Fruit fly (Drosophila melanogaster) whole organism, prepupa: ENCODE results near the gene Mcm6.

ENCODE experiments used
- Blimp-1 ChIP-seq: fragments of 200-800 bp; sonication (Bioruptor generic); optimal IDR thresholded peaks from 3 replicates; lab custom pipeline; 2017; ENCODE audit warnings: missing biosample characterization, missing genetic modification characterization, mild to moderate bottlenecking, moderate library complexity, missing genetic modification reagents
- CG10631 ChIP-seq: fragments of 200-800 bp; sonication (Bioruptor generic); optimal IDR thresholded peaks from 2 replicates; lab custom pipeline; 2016; ENCODE audit warnings: missing biosample characterization, missing genetic modification characterization
- CG10669 ChIP-seq: fragments of 200-800 bp; sonication (Bioruptor generic); optimal IDR thresholded peaks from 3 replicates; lab custom pipeline; 2018; ENCODE audit warnings: missing biosample characterization, mild to moderate bottlenecking, missing genetic modification characterization, moderate library complexity
- CG11294 ChIP-seq: fragments of 200-800 bp; sonication (Bioruptor generic); IDR thresholded peaks from 2 replicates; pipeline ENCODE4 v1.3.6; 2022; ENCODE audit warnings: missing biosample characterization, missing genetic modification characterization
- CG11762 ChIP-seq: fragments of 200-800 bp; sonication (Bioruptor generic); optimal IDR thresholded peaks from 3 replicates; lab custom pipeline; 2016; ENCODE audit warnings: missing biosample characterization, missing genetic modification characterization; ENCODE audit not compliant: insufficient read depth
- CG11902 ChIP-seq: fragments of 200-800 bp; sonication (Bioruptor generic); optimal IDR thresholded peaks from 3 replicates; lab custom pipeline; 2016; ENCODE audit warnings: missing biosample characterization, missing genetic modification characterization
- CG15336 ChIP-seq: fragments of 200-800 bp; sonication (Bioruptor generic); IDR thresholded peaks from 2 replicates; pipeline ENCODE4 v1.3.6; 2022; ENCODE audit warnings: missing biosample characterization, missing genetic modification characterization
- CG1621 ChIP-seq: fragments of 200-800 bp; sonication (Bioruptor generic); optimal IDR thresholded peaks from 3 replicates; lab custom pipeline; 2018; ENCODE audit warnings: missing biosample characterization, mild to moderate bottlenecking, missing genetic modification characterization
- CG16779 ChIP-seq: fragments of 200-800 bp; sonication (Bioruptor generic); optimal IDR thresholded peaks from 3 replicates; lab custom pipeline; 2017; ENCODE audit warnings: missing biosample characterization, mild to moderate bottlenecking, missing genetic modification characterization
- CG3032 ChIP-seq: fragments of 200-800 bp; optimal IDR thresholded peaks from 2 replicates; lab custom pipeline; 2019; ENCODE audit warnings: missing biosample characterization, mild to moderate bottlenecking, missing genetic modification characterization, moderate library complexity
- CG31627 ChIP-seq: fragments of 200-800 bp; sonication (Bioruptor generic); optimal IDR thresholded peaks from 3 replicates; lab custom pipeline; 2016; ENCODE audit warnings: missing biosample characterization, missing genetic modification characterization
- CG32006 ChIP-seq: fragments of 200-800 bp; sonication (Bioruptor generic); optimal IDR thresholded peaks from 3 replicates; lab custom pipeline; 2017; ENCODE audit warnings: missing biosample characterization, mild to moderate bottlenecking, missing genetic modification characterization
- CG34406 ChIP-seq: fragments of 200-800 bp; sonication (Bioruptor generic); optimal IDR thresholded peaks from 3 replicates; lab custom pipeline; 2016; ENCODE audit warnings: missing biosample characterization, missing genetic modification characterization
- CG4318 ChIP-seq: fragments of 200-800 bp; sonication (Bioruptor generic); optimal IDR thresholded peaks from 3 replicates; lab custom pipeline; 2017; ENCODE audit warnings: missing biosample characterization, mild to moderate bottlenecking, missing genetic modification characterization
- CG6276 ChIP-seq: fragments of 200-800 bp; sonication (Bioruptor generic); optimal IDR thresholded peaks from 2 replicates; lab custom pipeline; 2017; ENCODE audit warnings: missing biosample characterization, mild to moderate bottlenecking, missing genetic modification characterization
- CG6792 ChIP-seq: fragments of 200-800 bp; sonication (Bioruptor generic); optimal IDR thresholded peaks from 3 replicates; lab custom pipeline; 2016; ENCODE audit warnings: missing biosample characterization, missing genetic modification characterization
- CG6808 ChIP-seq: fragments of 200-800 bp; sonication (Bioruptor generic); optimal IDR thresholded peaks from 3 replicates; lab custom pipeline; 2017; ENCODE audit warnings: missing biosample characterization, missing genetic modification characterization, mild to moderate bottlenecking, moderate library complexity, missing genetic modification reagents
- CG6854 ChIP-seq: fragments of 200-800 bp; sonication (Bioruptor generic); optimal IDR thresholded peaks from 2 replicates; lab custom pipeline; 2017; ENCODE audit warnings: missing biosample characterization, mild to moderate bottlenecking, missing genetic modification characterization
- CG7368 ChIP-seq: fragments of 200-800 bp; sonication (Bioruptor generic); optimal IDR thresholded peaks from 3 replicates; lab custom pipeline; 2016; ENCODE audit warnings: missing biosample characterization, missing genetic modification characterization
- CG8119 ChIP-seq: fragments of 200-800 bp; sonication (Bioruptor generic); IDR thresholded peaks from 3 replicates; pipeline ENCODE4 v1.3.6; 2022; ENCODE audit warnings: missing biosample characterization, missing genetic modification characterization
- CG8632 ChIP-seq: fragments of 200-800 bp; sonication (Bioruptor generic); optimal IDR thresholded peaks from 3 replicates; lab custom pipeline; 2016; ENCODE audit warnings: missing biosample characterization, missing genetic modification characterization
- Eip75B ChIP-seq: fragments of 200-800 bp; sonication (Bioruptor generic); optimal IDR thresholded peaks from 3 replicates; lab custom pipeline; 2016; ENCODE audit warnings: missing biosample characterization, missing genetic modification characterization
- Eip78C ChIP-seq: fragments of 200-800 bp; sonication (Bioruptor generic); peaks from one replicate; lab custom pipeline; 2016; ENCODE audit warnings: missing biosample characterization, missing genetic modification characterization
- Eip93F ChIP-seq: fragments of 200-800 bp; sonication (Bioruptor generic); optimal IDR thresholded peaks from 2 replicates; lab custom pipeline; 2016; ENCODE audit warnings: missing biosample characterization, mild to moderate bottlenecking, missing genetic modification characterization
- Ets21C ChIP-seq: fragments of 200-800 bp; sonication (Bioruptor generic); optimal IDR thresholded peaks from 3 replicates; lab custom pipeline; 2016; ENCODE audit warnings: missing biosample characterization, missing genetic modification characterization
- Ets96B ChIP-seq: fragments of 200-800 bp; optimal IDR thresholded peaks from 2 replicates; lab custom pipeline; 2019; ENCODE audit warnings: missing biosample characterization, mild to moderate bottlenecking, missing genetic modification characterization, moderate library complexity
- Gug ChIP-seq: fragments of 200-800 bp; sonication (Bioruptor generic); IDR thresholded peaks from 2 replicates; pipeline ENCODE4 v1.3.6; 2022; ENCODE audit warnings: missing biosample characterization, missing genetic modification characterization
- Hr38 ChIP-seq: sonication (Bioruptor generic); optimal IDR thresholded peaks from 2 replicates; lab custom pipeline; 2016; ENCODE audit warnings: missing biosample characterization, missing genetic modification characterization
- Hr39 ChIP-seq: fragments of 200-800 bp; sonication (Bioruptor generic); optimal IDR thresholded peaks from 2 replicates; lab custom pipeline; 2016; ENCODE audit warnings: missing biosample characterization, missing genetic modification characterization
- Hr4 ChIP-seq: fragments of 200-800 bp; sonication (Bioruptor generic); optimal IDR thresholded peaks from 3 replicates; lab custom pipeline; 2016; ENCODE audit warnings: missing biosample characterization, missing genetic modification characterization
- Met ChIP-seq: fragments of 200-800 bp; sonication (Bioruptor generic); optimal IDR thresholded peaks from 3 replicates; lab custom pipeline; 2016; ENCODE audit warnings: missing biosample characterization, missing genetic modification characterization
- OdsH ChIP-seq: fragments of 200-800 bp; sonication (Bioruptor generic); optimal IDR thresholded peaks from 3 replicates; lab custom pipeline; 2016; ENCODE audit warnings: missing biosample characterization, missing genetic modification characterization
- Sox102F ChIP-seq: fragments of 200-800 bp; sonication (Bioruptor generic); optimal IDR thresholded peaks from 2 replicates; lab custom pipeline; 2016; ENCODE audit warnings: missing biosample characterization, mild to moderate bottlenecking, missing genetic modification characterization
- Sox14 ChIP-seq: fragments of 200-800 bp; sonication (Bioruptor generic); optimal IDR thresholded peaks from 3 replicates; lab custom pipeline; 2016; ENCODE audit warnings: missing biosample characterization, missing genetic modification characterization
- acj6 ChIP-seq: fragments of 200-800 bp; sonication (Bioruptor generic); optimal IDR thresholded peaks from 3 replicates; lab custom pipeline; 2016; ENCODE audit warnings: missing biosample characterization, missing genetic modification characterization
- cyc ChIP-seq: fragments of 200-800 bp; sonication (Bioruptor generic); optimal IDR thresholded peaks from 3 replicates; lab custom pipeline; 2016; ENCODE audit warnings: missing biosample characterization, missing genetic modification characterization
- dac ChIP-seq: fragments of 200-800 bp; sonication (Bioruptor generic); optimal IDR thresholded peaks from 2 replicates; lab custom pipeline; 2017; ENCODE audit warnings: missing biosample characterization, mild to moderate bottlenecking, missing genetic modification characterization
- eg ChIP-seq: fragments of 200-800 bp; sonication (Bioruptor generic); IDR thresholded peaks from 3 replicates; pipeline ENCODE4 v1.3.6; 2022; ENCODE audit warnings: missing biosample characterization, missing genetic modification characterization
- esn ChIP-seq: fragments of 200-800 bp; sonication (Bioruptor generic); optimal IDR thresholded peaks from 2 replicates; lab custom pipeline; 2016; ENCODE audit warnings: missing biosample characterization, mild to moderate bottlenecking, missing genetic modification characterization, moderate library complexity
- fd59A ChIP-seq: fragments of 200-800 bp; sonication (Bioruptor generic); optimal IDR thresholded peaks from 2 replicates; lab custom pipeline; 2017; ENCODE audit warnings: missing biosample characterization, mild to moderate bottlenecking, missing genetic modification characterization, missing genetic modification reagents
- fd85E ChIP-seq: fragments of 200-800 bp; sonication (Bioruptor generic); optimal IDR thresholded peaks from 3 replicates; lab custom pipeline; 2016; ENCODE audit warnings: missing biosample characterization, missing genetic modification characterization
- fkh ChIP-seq: fragments of 200-800 bp; sonication (Bioruptor generic); optimal IDR thresholded peaks from 3 replicates; lab custom pipeline; 2017; ENCODE audit warnings: missing biosample characterization, mild to moderate bottlenecking, missing genetic modification characterization, moderate library complexity
- net ChIP-seq: fragments of 200-800 bp; sonication (Bioruptor generic); optimal IDR thresholded peaks from 3 replicates; lab custom pipeline; 2016; ENCODE audit warnings: missing biosample characterization, missing genetic modification characterization
- pdm3 ChIP-seq: fragments of 200-800 bp; sonication (Bioruptor generic); optimal IDR thresholded peaks from 3 replicates; lab custom pipeline; 2016; ENCODE audit warnings: missing biosample characterization, missing genetic modification characterization
- salr ChIP-seq, 2 experiments: fragments of 200-800 bp; sonication (Bioruptor generic); optimal IDR thresholded peaks; 3 replicates each; lab custom pipeline; 2016 to 2018; ENCODE audit warnings: missing biosample characterization in 2 of 2, missing genetic modification characterization in 2 of 2, mild to moderate bottlenecking in 1 of 2
- spab ChIP-seq: fragments of 200-800 bp; sonication (Bioruptor generic); optimal IDR thresholded peaks from 2 replicates; lab custom pipeline; 2017; ENCODE audit warnings: missing biosample characterization, mild to moderate bottlenecking, missing genetic modification characterization, missing genetic modification reagents
- ss ChIP-seq, 2 experiments: fragments of 200-800 bp; sonication (Bioruptor generic); optimal IDR thresholded peaks; 2 replicates in 1 of 2; 3 replicates in 1 of 2; lab custom pipeline; 2017 to 2018; ENCODE audit warnings: mild to moderate bottlenecking in 2 of 2, missing biosample characterization in 2 of 2, missing genetic modification characterization in 2 of 2, moderate library complexity in 1 of 2
- topi ChIP-seq: fragments of 200-800 bp; sonication (Bioruptor generic); optimal IDR thresholded peaks from 3 replicates; lab custom pipeline; 2016; ENCODE audit warnings: missing biosample characterization, missing genetic modification characterization
- vri ChIP-seq: fragments of 200-800 bp; sonication (Bioruptor generic); optimal IDR thresholded peaks from 3 replicates; lab custom pipeline; 2016; ENCODE audit warnings: missing biosample characterization, mild to moderate bottlenecking, missing genetic modification characterization

Mcm6 gene

dm6 chrX:6703237-6703636 lies 29.1 kb downstream of the Mcm6 start:
- TF ChIP-seq CG10631 (peak; percentile 23), fd59A (GFP tag; lab: Kevin White, UChicago) (peak; percentile 35), CG11294 (no peak), Met (GFP tag; lab: Kevin White, UChicago) (no peak), Hr38 (GFP tag; lab: Kevin White, UChicago) (no peak), CG15336 (GFP tag; lab: Robert Waterston, UW) (0 out of 2 replicates have a peak, but pooled peaks have one; percentile 20), CG8632 (GFP tag; lab: Kevin White, UChicago) (no peak), pdm3 (GFP tag; lab: Kevin White, UChicago) (peak; percentile 39), Sox14 (GFP tag; lab: Kevin White, UChicago) (peak; percentile 11), esn (GFP tag; lab: Kevin White, UChicago) (no peak), Ets96B (tag; lab: Kevin White, UChicago) (peak; percentile 18), CG1621 (tag; lab: Kevin White, UChicago) (no peak), CG11902 (GFP tag; lab: Kevin White, UChicago) (no peak), vri (no peak), salr (GFP tag; optimal IDR thresholded peaks at IDR 0.05; lab: Kevin White, UChicago) (peak in 1 of 2 experiments; percentile 36), CG4318 (peak; percentile 28), Ets21C (GFP tag; lab: Kevin White, UChicago) (no peak), CG31627 (GFP tag; lab: Kevin White, UChicago) (no peak), Eip75B (GFP tag; lab: Kevin White, UChicago) (peak; percentile 12), acj6 (GFP tag; lab: Kevin White, UChicago) (peak; percentile 12), CG3032 (peak; percentile 29), Hr39 (GFP tag; lab: Kevin White, UChicago) (no peak), CG34406 (GFP tag; lab: Kevin White, UChicago) (no peak), Eip78C (peak; percentile 67), Gug (GFP tag; lab: Robert Waterston, UW) (0 out of 2 replicates have a peak, but pooled peaks have one; percentile 10), CG32006 (peak; percentile 57), CG8119 (GFP tag; lab: Robert Waterston, UW) (peak; percentile 27; the same call in 1 of the 3 replicates), Blimp-1 (no peak), OdsH (GFP tag; lab: Kevin White, UChicago) (peak; percentile 11), CG6854 (no peak), CG7368 (GFP tag; lab: Kevin White, UChicago) (no peak), Hr4 (GFP tag; lab: Kevin White, UChicago) (peak; percentile 36), cyc (no peak), CG6792 (GFP tag; lab: Kevin White, UChicago) (no peak), CG6276 (peak; percentile 6), CG10669 (GFP tag; lab: Kevin White, UChicago) (peak; percentile 2), CG6808 (GFP tag; lab: Kevin White, UChicago) (peak; percentile 21), dac (GFP tag; lab: Kevin White, UChicago) (no peak)

dm6 chrX:6703957-6704356 lies 29.8 kb downstream of the Mcm6 start:
- TF ChIP-seq topi (GFP tag; lab: Kevin White, UChicago), result no peak
- TF ChIP-seq CG31627 (GFP tag; lab: Kevin White, UChicago), result no peak
- TF ChIP-seq CG6276, result no peak
- TF ChIP-seq Eip93F (GFP tag; lab: Kevin White, UChicago), result no peak
- no peak for TF ChIP-seq fd85E (GFP tag; lab: Kevin White, UChicago)
- TF ChIP-seq CG10631, result peak; percentile 48
- peak; percentile 70 for TF ChIP-seq Eip78C
- TF ChIP-seq CG11762 (GFP tag; lab: Kevin White, UChicago), result no peak
- no peak for TF ChIP-seq Hr4 (GFP tag; lab: Kevin White, UChicago)
- peak; percentile 26 for TF ChIP-seq Sox14 (GFP tag; lab: Kevin White, UChicago)
- peak; percentile 37 for TF ChIP-seq spab (GFP tag; lab: Kevin White, UChicago)
- no peak for TF ChIP-seq eg
- TF ChIP-seq dac (GFP tag; lab: Kevin White, UChicago), result no peak
- TF ChIP-seq fkh (GFP tag; lab: Kevin White, UChicago), result no peak
- TF ChIP-seq Blimp-1, result no peak
- TF ChIP-seq Ets96B (tag; lab: Kevin White, UChicago), result peak; percentile 37
- peak; percentile 12 for TF ChIP-seq net (GFP tag; lab: Kevin White, UChicago)
- TF ChIP-seq esn (GFP tag; lab: Kevin White, UChicago), result peak; percentile 13
- no peak for TF ChIP-seq Sox102F (GFP tag; lab: Kevin White, UChicago)
- peak; percentile 30 for TF ChIP-seq acj6 (GFP tag; lab: Kevin White, UChicago)
- no peak for TF ChIP-seq CG15336 (GFP tag; lab: Robert Waterston, UW)
- TF ChIP-seq CG11902 (GFP tag; lab: Kevin White, UChicago), result no peak
- TF ChIP-seq Eip75B (GFP tag; lab: Kevin White, UChicago), result peak; percentile 18
- peak; percentile 19 for TF ChIP-seq OdsH (GFP tag; lab: Kevin White, UChicago)
- peak; percentile 26 to 55 for TF ChIP-seq ss (GFP tag; optimal IDR thresholded peaks at IDR 0.05; lab: Kevin White, UChicago)
- no peak for TF ChIP-seq CG16779
- peak; percentile 47 for TF ChIP-seq fd59A (GFP tag; lab: Kevin White, UChicago)
- no peak for TF ChIP-seq vri
